Fruit fly (Drosophila melanogaster): Measurements from ENCODE around the gene Syx13.

Gene Syx13

DNA sequence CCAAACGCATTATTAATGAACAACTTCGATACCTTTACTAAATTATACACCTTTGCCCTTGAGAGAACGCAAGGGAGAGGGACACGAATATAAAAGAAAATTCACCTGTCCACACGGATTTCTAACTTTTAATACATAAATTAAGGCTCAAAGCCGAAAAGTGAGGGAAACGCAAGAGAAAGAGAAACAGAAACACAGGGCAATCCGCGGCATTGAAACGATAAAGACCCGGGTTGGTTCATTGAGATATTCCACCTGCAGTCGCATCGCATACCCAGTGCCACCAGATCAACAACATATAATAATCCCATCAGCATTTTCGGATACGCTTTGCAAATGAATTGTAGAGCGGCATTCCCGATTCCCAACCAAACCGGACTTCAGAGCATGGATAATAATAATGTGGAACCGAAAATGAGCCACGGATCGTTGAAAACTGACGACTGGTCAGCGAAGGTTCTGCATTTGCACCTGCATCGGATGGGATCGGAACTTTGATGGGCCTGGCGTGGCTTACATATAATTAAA, 6.5 kb downstream of the Syx13 start:
- TF ChIP-seq CG8478 (optimal IDR thresholded peaks at IDR 0.05) (no peak), CTCF (optimal IDR thresholded peaks at IDR 0.05) (no peak)

DNA sequence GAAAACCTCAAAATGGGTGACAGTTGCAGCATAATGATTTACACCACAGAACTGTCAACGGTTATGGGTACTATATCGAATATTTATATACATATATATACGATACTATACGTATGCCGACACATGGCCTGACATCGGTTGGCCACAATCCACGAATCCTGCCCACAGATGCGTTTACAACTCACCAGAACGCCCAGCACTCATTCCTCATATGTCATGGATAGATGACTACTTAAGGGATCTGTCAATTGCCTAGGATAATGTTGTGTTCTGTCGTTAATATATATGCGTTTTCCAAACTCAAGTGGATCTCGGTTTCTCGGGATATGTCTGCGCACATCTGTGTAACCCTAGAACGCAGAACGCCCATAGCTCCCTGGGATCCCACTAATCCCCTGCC, 14.2 kb downstream of the Syx13 start:
- TF ChIP-seq CTCF (optimal IDR thresholded peaks at IDR 0.05) (no peak), CG8478 (optimal IDR thresholded peaks at IDR 0.05) (no peak)

DNA sequence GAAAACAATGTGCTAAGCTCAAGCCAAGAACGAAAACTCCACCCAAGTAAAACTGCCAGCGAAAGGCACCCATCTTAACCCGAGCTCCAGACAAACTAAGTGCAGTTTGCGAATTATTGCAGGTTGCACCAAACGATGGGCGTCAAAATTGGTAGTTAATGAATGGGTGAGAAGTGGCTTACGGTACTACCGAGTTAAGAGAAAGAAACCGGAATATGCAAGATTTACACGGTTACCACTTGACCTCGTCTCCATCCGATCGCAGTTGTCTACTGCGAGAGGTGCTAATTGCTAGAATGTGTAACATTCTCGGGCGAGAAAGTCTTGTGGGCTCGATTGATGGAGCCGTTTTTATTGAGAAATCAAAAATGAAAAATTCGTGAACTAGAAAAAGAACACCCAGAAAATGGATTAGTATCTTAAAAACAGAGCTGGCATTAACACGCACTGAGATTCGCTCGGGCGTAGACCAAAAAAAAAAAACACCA, 17.1 kb downstream of the Syx13 start, which contains the start of the genes CG14115 and CG34428:
Gene CG14115, minus strand, starts transcription at position 101 of the 488 bp plus-strand sequence.
Gene CG34428, plus strand, starts transcription at position 438 of the 488 bp plus-strand sequence.
- no peak for TF ChIP-seq CTCF (optimal IDR thresholded peaks at IDR 0.05)
- no peak for TF ChIP-seq CG8478 (optimal IDR thresholded peaks at IDR 0.05)

DNA sequence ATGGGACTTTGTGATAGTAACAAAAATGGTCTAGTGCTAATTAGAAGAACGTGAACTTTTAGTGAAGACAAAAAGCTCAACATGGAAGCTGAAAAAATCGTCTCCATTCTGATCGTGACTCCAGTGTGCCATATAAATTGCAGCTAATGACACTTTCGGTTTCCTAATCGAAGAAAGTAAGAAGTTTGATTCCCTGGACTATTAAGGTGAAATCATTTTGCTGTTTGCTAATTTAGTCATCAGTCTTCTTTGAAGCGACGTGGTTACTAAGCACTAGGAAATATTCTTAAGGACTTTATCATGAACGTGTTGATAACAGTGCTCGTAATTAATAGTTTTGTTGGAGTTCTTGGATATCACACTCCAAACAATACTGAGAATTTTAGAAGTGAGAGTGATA, 18.5 kb downstream of the Syx13 start, which contains the start of gene CG34429:
Gene CG34429, plus strand, starts transcription at position 301 of the 400 bp plus-strand sequence.
- TF ChIP-seq CTCF (optimal IDR thresholded peaks at IDR 0.05) (no peak), CG8478 (optimal IDR thresholded peaks at IDR 0.05) (no peak)

DNA sequence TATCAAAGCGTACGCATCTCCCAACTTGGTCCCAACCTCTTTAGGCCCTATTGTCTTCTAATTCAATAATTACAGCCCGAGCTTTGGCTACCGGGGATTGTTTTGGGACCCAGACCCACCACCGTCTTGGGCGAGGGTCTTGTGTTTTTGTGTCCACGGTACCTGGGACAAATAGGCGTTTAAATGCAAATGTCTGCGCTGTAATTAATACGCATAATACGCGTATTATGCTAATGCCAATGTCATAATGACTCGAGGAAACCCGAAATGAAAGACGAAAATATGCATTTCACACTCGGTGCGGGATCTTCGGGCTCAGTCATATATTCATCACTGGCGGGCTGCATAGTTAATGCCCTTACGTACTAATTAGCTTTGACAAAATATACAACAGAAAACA, 20.1 kb downstream of the Syx13 start:
- TF ChIP-seq CG8478 (optimal IDR thresholded peaks at IDR 0.05) (no peak), CTCF (optimal IDR thresholded peaks at IDR 0.05) (no peak)

DNA sequence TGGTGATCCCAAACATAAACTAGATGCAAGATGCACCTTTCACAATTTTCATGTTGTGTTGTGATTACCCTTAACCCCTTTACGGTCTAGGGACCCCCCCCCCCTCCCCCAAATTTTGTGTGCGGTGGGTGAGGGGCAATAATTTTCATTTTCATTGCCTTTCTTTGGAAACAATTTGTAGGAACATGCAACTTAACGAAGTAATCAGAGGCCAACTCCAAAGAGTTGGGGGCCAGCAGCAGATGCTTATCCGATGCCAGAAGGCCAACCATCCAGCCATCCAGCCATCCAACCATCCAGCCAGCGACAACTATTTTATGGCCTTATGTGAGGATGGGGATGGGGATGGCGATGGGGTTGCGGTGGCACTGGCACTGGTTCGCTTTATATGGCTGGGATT, 20.7 kb downstream of the Syx13 start:
- no peak for TF ChIP-seq CG8478 (optimal IDR thresholded peaks at IDR 0.05)
- TF ChIP-seq CTCF (optimal IDR thresholded peaks at IDR 0.05) = no peak

DNA sequence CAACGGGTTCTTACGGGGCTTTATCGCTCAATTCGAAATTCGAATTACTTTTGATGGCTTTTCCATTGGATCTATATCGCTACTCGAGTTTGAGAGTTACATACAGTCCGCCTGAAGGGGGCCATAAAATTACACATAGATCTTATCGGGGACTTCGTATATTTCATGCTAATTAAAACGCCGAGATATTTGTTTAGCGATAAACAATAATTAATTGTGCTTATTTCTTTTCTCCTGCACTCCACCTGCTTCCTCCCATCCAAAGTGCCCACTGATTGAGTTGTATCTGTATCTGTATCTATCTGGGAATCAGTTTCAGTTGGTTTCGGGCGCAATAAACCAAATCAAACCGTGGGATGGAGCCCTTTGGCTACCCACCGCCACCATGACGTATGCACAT, 21.4 kb downstream of the Syx13 start:
- TF ChIP-seq CTCF (optimal IDR thresholded peaks at IDR 0.05) (no peak), CG8478 (optimal IDR thresholded peaks at IDR 0.05) (no peak)

DNA sequence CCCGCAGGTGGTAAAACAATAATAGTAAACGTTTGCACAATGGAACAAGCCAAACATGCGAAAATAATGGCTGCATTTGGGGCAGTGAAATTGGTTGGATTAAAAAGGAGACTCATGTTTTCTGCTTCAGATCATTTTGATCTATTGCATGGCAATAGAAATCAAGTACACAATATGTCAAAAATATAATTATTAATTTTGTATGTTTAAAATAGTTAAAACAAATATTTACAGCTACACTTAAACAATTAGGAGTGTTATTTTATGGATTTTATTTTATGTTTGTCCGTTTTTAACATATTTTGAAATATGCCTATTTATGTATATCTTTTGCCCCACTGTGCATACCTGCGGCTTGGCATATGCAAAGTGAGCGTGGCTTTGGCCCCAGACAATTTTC, 22.0 kb downstream of the Syx13 start:
- no peak for TF ChIP-seq CTCF (optimal IDR thresholded peaks at IDR 0.05)
- TF ChIP-seq CG8478 (optimal IDR thresholded peaks at IDR 0.05) = no peak

DNA sequence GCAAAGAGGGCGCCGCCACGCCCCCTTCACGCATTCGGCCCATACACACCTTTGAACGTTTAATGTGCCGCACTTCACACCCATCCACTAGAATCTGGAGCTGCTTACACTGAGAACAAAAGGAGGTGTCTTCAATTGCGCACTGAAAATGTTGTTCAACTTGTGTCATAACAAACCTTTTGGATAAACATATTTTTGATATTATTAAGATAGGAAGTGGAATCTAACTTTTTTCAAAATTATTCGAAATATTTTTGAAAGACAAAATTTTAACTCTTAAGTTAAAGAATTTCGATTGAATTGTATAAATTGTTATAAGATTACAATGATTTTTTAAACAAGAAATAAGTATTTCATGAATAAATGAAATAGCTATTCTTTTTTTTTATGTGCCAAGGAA, 24.1 kb downstream of the Syx13 start:
- TF ChIP-seq CTCF (optimal IDR thresholded peaks at IDR 0.05) (no peak), CG8478 (optimal IDR thresholded peaks at IDR 0.05) (no peak)

DNA sequence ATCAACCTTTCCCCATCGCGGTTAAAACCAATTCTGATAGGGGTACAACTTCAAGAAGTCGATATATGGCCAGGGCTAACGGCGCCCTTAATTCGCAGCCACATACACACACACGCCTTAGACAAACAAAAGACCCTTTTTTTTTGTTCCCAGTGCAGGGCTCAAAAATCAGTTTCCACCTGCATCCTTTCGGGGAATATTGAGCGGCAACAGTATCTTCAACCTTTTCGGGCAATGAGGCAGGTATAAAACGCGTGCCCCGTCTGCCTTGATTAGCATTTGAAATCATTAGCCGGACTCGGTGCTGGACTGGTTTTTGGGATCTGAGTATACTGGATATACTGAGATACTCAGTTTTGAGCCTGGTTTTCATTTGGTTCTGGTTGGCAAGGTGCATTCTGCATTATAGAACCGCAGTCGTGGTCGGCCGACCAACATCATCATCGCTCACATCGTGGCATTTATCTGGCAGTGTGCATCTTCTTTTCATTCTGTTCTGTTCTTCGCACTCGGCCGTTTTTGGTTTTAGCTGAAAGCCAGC, 29.9 kb downstream of the Syx13 start:
- no peak for TF ChIP-seq CTCF (optimal IDR thresholded peaks at IDR 0.05)
- TF ChIP-seq CG8478 (optimal IDR thresholded peaks at IDR 0.05) = no peak

DNA sequence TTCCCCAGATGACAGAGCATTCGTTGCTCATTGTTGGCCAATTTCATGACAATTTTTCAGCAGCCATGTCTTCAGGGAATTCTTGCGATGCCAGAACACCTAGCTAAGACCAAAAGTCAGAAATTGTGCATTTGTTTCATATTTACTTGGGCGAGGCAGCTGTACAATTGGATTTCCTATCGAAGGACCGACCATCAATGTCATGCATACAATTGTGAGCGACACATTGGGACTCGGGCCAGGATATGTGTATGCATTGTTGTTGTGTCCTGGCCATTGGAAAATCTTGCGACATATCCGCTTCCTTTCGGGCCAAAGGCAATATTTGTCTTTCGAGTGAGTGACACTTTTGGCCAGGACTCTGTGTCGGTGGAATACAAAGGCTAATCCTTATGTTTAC, 33.1 kb downstream of the Syx13 start:
- no peak for TF ChIP-seq CTCF (optimal IDR thresholded peaks at IDR 0.05)
- no peak for TF ChIP-seq CG8478 (optimal IDR thresholded peaks at IDR 0.05)

DNA sequence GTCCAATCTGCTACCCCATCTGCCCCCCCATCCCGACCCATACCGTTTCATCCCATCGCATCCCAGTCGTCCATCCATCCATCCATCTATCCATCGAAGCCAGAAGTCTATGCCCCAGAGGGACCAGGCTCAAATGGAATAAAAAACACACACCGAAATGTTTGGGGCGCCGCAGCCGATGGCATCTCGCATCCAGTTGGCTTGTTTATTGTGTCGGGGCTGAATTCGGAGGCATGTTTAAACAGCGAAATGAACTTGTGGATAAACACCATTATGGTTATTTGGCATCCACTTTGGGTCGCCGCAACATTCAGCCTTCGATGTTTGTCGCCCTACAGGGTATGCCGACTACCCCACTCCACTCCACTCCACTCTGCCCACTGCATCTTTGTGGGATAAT, 36.2 kb downstream of the Syx13 start:
- TF ChIP-seq CTCF (optimal IDR thresholded peaks at IDR 0.05) (no peak), CG8478 (optimal IDR thresholded peaks at IDR 0.05) (no peak)

DNA sequence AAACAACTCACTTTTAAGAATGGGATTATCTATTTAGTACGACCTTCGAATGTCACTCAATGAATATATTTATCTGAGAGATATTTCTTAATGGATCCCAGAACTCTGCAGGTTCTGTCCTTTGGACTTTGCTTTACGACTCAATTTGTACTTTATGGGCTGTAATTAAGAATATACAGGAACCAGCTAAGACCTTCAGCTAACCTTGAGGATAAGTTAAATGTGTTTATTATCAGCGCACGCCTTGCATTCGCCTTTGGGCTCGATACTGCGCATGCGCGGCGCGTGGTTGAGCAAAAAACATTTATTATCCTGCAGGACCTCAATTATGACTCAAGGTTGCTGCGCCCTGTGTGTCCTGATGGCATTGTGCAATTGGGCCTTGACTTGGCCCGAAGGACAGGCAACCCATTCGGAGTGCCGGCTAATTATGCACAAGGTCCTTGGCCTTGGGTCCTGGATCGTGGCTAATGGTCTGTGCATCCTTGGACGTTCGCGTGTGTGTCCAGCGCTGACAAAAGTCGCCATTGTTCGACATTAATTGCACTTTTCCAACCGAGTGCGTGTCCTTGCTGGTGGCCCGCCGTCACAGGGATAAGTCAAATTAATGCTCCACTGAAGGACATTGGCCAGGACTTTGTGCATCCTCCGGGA, 37.2 kb downstream of the Syx13 start:
- TF ChIP-seq CTCF (optimal IDR thresholded peaks at IDR 0.05) (no peak), CG8478 (optimal IDR thresholded peaks at IDR 0.05) (no peak)

DNA sequence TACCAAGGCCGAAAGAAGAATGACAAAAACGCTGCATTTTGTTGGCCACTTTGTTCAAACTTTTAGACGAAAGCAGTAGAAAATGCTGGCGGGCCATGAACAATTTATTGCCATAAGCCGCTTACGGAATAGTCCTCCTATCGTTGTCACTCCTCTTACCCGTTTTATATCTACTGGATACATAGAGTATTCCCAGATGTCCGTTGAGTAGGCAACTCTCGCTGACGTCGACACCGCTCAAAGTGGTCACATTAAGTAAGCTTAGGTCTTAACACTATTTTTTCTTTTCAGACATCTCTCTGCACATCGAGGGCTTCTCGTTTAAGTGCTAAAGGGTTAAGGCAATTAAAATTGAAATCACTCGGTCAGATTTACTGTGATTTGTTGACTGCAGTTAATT, 39.2 kb downstream of the Syx13 start:
- TF ChIP-seq CG8478 (optimal IDR thresholded peaks at IDR 0.05) = no peak
- TF ChIP-seq CTCF (optimal IDR thresholded peaks at IDR 0.05) = no peak

DNA sequence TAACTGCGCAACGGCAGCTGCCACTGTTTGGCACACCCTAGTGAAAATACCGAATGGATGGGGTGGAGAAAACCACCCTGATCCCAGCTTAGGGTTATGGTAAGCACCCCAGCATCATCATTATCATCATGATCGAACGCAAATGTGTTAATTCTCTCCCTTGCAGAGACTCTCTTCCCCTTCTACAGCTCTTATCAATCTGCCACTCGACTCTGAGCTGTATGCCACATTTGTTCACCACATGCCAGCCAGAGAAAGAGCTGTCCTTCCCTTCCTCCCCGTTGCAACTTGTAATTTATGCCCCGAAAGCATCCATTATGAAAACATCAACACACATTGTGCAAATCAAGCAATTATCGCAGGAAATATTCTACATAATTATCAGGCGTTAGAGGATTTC, 40.2 kb downstream of the Syx13 start:
- TF ChIP-seq CG8478 (optimal IDR thresholded peaks at IDR 0.05) (no peak), CTCF (optimal IDR thresholded peaks at IDR 0.05) (no peak)

DNA sequence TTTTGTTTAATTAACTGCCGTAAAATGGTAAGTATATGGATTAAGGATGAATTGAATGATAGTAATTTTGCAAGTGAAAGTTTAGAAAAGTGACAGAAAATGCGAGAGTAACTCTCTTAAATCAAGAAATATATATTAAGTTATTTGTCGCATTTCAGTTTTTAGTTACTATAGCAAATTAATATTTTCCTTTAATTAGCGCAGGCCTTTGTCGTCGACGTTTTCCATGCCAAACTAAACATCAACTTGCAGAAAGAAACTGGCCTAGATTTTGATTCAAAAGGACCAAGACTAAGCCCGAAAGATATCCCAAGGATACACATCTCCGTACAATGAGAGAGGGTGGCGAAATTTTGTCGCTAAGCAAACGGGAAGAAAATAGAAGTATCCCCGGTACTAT, 43.0 kb downstream of the Syx13 start, which contains the start of gene CG17300:
Gene CG17300, minus strand, starts transcription at position 101 of the 400 bp plus-strand sequence.
- TF ChIP-seq CTCF (optimal IDR thresholded peaks at IDR 0.05) (no peak), CG8478 (optimal IDR thresholded peaks at IDR 0.05) (no peak)

Data from S2 (cell line).